Fruit fly (Drosophila melanogaster): Measurements from ENCODE around the gene CG8191.

DNA sequence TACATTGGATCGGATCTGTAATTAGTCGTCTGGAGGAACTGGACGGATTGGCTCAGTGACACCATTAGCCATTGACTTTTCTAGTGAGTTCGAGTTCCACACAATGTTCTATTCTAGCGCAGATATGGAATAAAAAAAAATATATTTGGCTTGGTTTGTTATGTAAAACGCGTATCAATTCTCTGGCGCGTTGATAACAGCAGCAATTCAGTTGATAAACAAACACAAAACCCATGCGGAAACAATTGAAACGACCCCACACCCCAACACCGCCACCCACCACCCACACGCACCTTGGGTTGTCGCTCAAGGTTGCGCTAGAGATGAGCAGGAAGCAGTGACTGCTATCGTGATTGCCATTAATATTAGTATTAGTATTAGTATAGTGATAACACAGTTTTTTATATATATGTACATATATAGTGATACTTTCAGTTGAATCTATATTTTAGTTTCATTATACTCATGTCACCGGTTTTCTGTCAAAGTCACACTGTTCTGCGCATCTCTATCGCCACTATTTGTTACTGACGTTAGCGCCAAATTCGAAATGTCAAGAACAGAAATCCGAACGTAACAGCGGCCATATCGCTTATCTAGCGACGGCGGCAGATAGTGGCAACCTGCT lies 34.3 kb upstream of the CG8191 start:
- TF ChIP-seq CG8478 (optimal IDR thresholded peaks at IDR 0.05), result no peak
- no peak for TF ChIP-seq CTCF (optimal IDR thresholded peaks at IDR 0.05)
